Fruit fly (Drosophila melanogaster) whole organism, embryonic: Measurements from ENCODE around the gene Ssu72.

Experiments
- CG9437 ChIP-seq: fragments of 200-800 bp; sonication (Bioruptor generic); optimal IDR thresholded peaks from 2 replicates; lab custom pipeline; 2018; ENCODE audit warnings: missing biosample characterization, mild to moderate bottlenecking, missing genetic modification characterization
- CG9932 ChIP-seq: fragments of 200-800 bp; sonication (Bioruptor generic); IDR thresholded peaks from 2 replicates; pipeline ENCODE4 v1.3.6; 2022; ENCODE audit warnings: missing biosample characterization, missing genetic modification characterization
- slp2 ChIP-seq: fragments of 200-800 bp; sonication (Bioruptor generic); optimal IDR thresholded peaks from 2 replicates; lab custom pipeline; 2016; ENCODE audit warnings: missing biosample characterization, missing genetic modification characterization

- TF ChIP-seq CG9437 (no peak), CG9932 (GFP tag; lab: Robert Waterston, UW) (peak; percentile 41; the same call in 1 of the 2 replicates), slp2 (GFP tag; lab: Kevin White, UChicago) (no peak)
Measured at dm6 chrX:19696845-19697244, 32.5 kb downstream of the Ssu72 start, which contains the start of gene Cdc42.
